Worm (Caenorhabditis elegans) whole organism, L4 larva: ENCODE measurements around the gene atg-4.2.
A peak's percentile ranks its signal among the peaks of the same experiment; 100 is the strongest.

ENCODE experiments used
- F26F4.8 ChIP-seq: fragments of 200-800 bp; sonication (Bioruptor generic); conservative IDR thresholded peaks from 2 replicates; pipeline ENCODE4 v1.3.6; 2022; ENCODE audit warnings: missing genetic modification characterization, missing compliant biosample characterization
- F37D6.2 ChIP-seq: sonication (generic microtip); optimal IDR thresholded peaks from 2 replicates; lab custom pipeline; 2016; ENCODE audit warnings: mild to moderate bottlenecking, missing genetic modification characterization, missing compliant biosample characterization
- F44E2.7 ChIP-seq: fragments of 200-800 bp; sonication (Bioruptor generic); IDR thresholded peaks from 2 replicates; pipeline ENCODE4 v2.1.2; 2022; ENCODE audit warnings: missing genetic modification characterization, missing compliant biosample characterization
- T20F7.1 ChIP-seq: fragments of 200-800 bp; sonication (Bioruptor generic); optimal IDR thresholded peaks from 2 replicates; lab custom pipeline; 2018; ENCODE audit warnings: mild to moderate bottlenecking, missing genetic modification characterization, missing compliant biosample characterization
- T26A8.4 ChIP-seq: fragments of 200-800 bp; sonication (Bioruptor generic); IDR thresholded peaks from 2 replicates; pipeline ENCODE4 v1.3.6; 2022; ENCODE audit warnings: missing genetic modification characterization, missing compliant biosample characterization
- Y105C5A.15 ChIP-seq: fragments of 200-800 bp; sonication (Bioruptor generic); IDR thresholded peaks from 2 replicates; pipeline ENCODE4 v1.3.6; 2022; ENCODE audit warnings: missing genetic modification characterization, missing compliant biosample characterization
- ZK337.2 ChIP-seq: fragments of 200-800 bp; sonication (Bioruptor generic); IDR thresholded peaks from 2 replicates; pipeline ENCODE4 v1.3.6; 2022; ENCODE audit warnings: missing genetic modification reagents, missing genetic modification characterization, missing compliant biosample characterization
- aha-1 ChIP-seq: fragments of 150-350 bp; peaks from one replicate; lab custom pipeline; 2014; ENCODE audit warnings: missing biosample characterization, missing genetic modification characterization
- ceh-20 ChIP-seq: fragments of 200-800 bp; sonication (Bioruptor generic); IDR thresholded peaks from 2 replicates; pipeline ENCODE4 v1.3.6; 2022; ENCODE audit warnings: missing genetic modification reagents, missing genetic modification characterization, missing compliant biosample characterization
- ceh-62 ChIP-seq: sonication (generic microtip); optimal IDR thresholded peaks from 2 replicates; lab custom pipeline; 2017; ENCODE audit warnings: missing biosample characterization, missing genetic modification characterization
- ces-1 ChIP-seq: fragments of 150-350 bp; sonication (generic microtip); optimal IDR thresholded peaks from 4 replicates; lab custom pipeline; 2014; ENCODE audit warnings: missing biosample characterization, missing genetic modification reagents, missing genetic modification characterization
- cey-2 ChIP-seq: sonication (generic microtip); optimal IDR thresholded peaks from 3 replicates; lab custom pipeline; 2017; ENCODE audit warnings: missing genetic modification characterization, mild to moderate bottlenecking, missing compliant biosample characterization, antibody characterized with exemption, borderline replicate concordance; ENCODE audit not compliant: insufficient read depth
- ctbp-1 ChIP-seq: fragments of 200-800 bp; sonication (Bioruptor generic); IDR thresholded peaks from 2 replicates; pipeline ENCODE4 v1.3.6; 2022; ENCODE audit warnings: missing genetic modification reagents, missing genetic modification characterization, missing compliant biosample characterization
- daf-16 ChIP-seq, 3 experiments: sonication (generic microtip); optimal IDR thresholded peaks; 2 replicates each; lab custom pipeline; 2016 to 2017; ENCODE audit warnings: missing genetic modification characterization in 3 of 3, missing genetic modification reagents in 3 of 3, mild to moderate bottlenecking in 2 of 3, missing compliant biosample characterization in 2 of 3, missing biosample characterization in 1 of 3, moderate library complexity in 1 of 3
- daf-19 ChIP-seq: fragments of 200-800 bp; sonication (Bioruptor generic); conservative IDR thresholded peaks from 2 replicates; pipeline ENCODE4 v1.3.6; 2022; ENCODE audit warnings: missing genetic modification characterization, missing compliant biosample characterization
- daf-8 ChIP-seq: fragments of 200-800 bp; sonication (Bioruptor generic); IDR thresholded peaks from 2 replicates; pipeline ENCODE4 v1.3.6; 2022; ENCODE audit warnings: missing genetic modification characterization, missing compliant biosample characterization
- dmd-6 ChIP-seq: fragments of 200-800 bp; sonication (Bioruptor generic); IDR thresholded peaks from 2 replicates; pipeline ENCODE4 v1.3.6; 2022; ENCODE audit warnings: missing genetic modification reagents, missing genetic modification characterization, missing compliant biosample characterization
- dmd-8 ChIP-seq: fragments of 200-800 bp; sonication (Bioruptor generic); IDR thresholded peaks from 2 replicates; pipeline ENCODE4 v1.3.6; 2022; ENCODE audit warnings: missing genetic modification characterization, missing compliant biosample characterization
- dmd-9 ChIP-seq: fragments of 200-800 bp; sonication (Bioruptor generic); IDR thresholded peaks from 2 replicates; pipeline ENCODE4 v1.3.6; 2022; ENCODE audit warnings: missing genetic modification reagents, missing genetic modification characterization, missing compliant biosample characterization
- dpl-1 ChIP-seq: fragments of 150-350 bp; optimal IDR thresholded peaks from 2 replicates; lab custom pipeline; 2014; ENCODE audit warnings: missing biosample characterization, missing genetic modification reagents, missing genetic modification characterization
- duxl-1 ChIP-seq: sonication (generic microtip); optimal IDR thresholded peaks from 2 replicates; lab custom pipeline; 2016; ENCODE audit warnings: mild to moderate bottlenecking, missing genetic modification characterization, moderate library complexity, missing compliant biosample characterization; ENCODE audit not compliant: poor library complexity
- dve-1 ChIP-seq: sonication (generic microtip); optimal IDR thresholded peaks from 2 replicates; lab custom pipeline; 2017; ENCODE audit warnings: antibody characterized with exemption, mild to moderate bottlenecking, missing genetic modification characterization, missing compliant biosample characterization; ENCODE audit not compliant: insufficient read depth
- hif-1 ChIP-seq, 2 experiments: sonication (generic microtip); optimal IDR thresholded peaks; 2 replicates each; lab custom pipeline; 2016 to 2017; ENCODE audit warnings: missing compliant biosample characterization in 2 of 2, missing genetic modification characterization in 2 of 2, missing genetic modification reagents in 2 of 2, missing genotype in 2 of 2, mild to moderate bottlenecking in 1 of 2
- hlh-11 ChIP-seq: fragments of 200-800 bp; sonication (Bioruptor generic); optimal IDR thresholded peaks from 2 replicates; lab custom pipeline; 2018; ENCODE audit warnings: mild to moderate bottlenecking, missing genetic modification characterization, missing compliant biosample characterization
- jun-1 ChIP-seq: fragments of 150-350 bp; optimal IDR thresholded peaks from 2 replicates; lab custom pipeline; 2014; ENCODE audit warnings: missing biosample characterization, missing genetic modification reagents, missing genetic modification characterization
- lin-1 ChIP-seq: fragments of 200-800 bp; sonication (Bioruptor generic); IDR thresholded peaks from 2 replicates; pipeline ENCODE4 v1.3.6; 2022; ENCODE audit warnings: missing genetic modification reagents, missing genetic modification characterization, missing compliant biosample characterization
- lin-13 ChIP-seq: fragments of 150-350 bp; optimal IDR thresholded peaks from 2 replicates; lab custom pipeline; 2014; ENCODE audit warnings: missing biosample characterization, missing genetic modification reagents, missing genetic modification characterization
- lir-3 ChIP-seq: sonication (generic microtip); optimal IDR thresholded peaks from 2 replicates; lab custom pipeline; 2016; ENCODE audit warnings: mild to moderate bottlenecking, missing genetic modification characterization, missing compliant biosample characterization
- madf-5 ChIP-seq, 2 experiments: fragments of 200-800 bp; sonication (Bioruptor generic); IDR thresholded peaks; 2 replicates each; pipeline ENCODE4 v1.3.6; 2022; ENCODE audit warnings: missing compliant biosample characterization in 2 of 2, missing genetic modification characterization in 2 of 2
- mep-1 ChIP-seq: fragments of 150-350 bp; sonication (generic microtip); optimal IDR thresholded peaks from 3 replicates; lab custom pipeline; 2014; ENCODE audit warnings: missing biosample characterization, missing genetic modification characterization
- nhr-102 ChIP-seq: sonication (generic microtip); optimal IDR thresholded peaks from 2 replicates; lab custom pipeline; 2016; ENCODE audit warnings: mild to moderate bottlenecking, missing genetic modification characterization, moderate library complexity, missing compliant biosample characterization
- nhr-28 ChIP-seq: fragments of 150-350 bp; optimal IDR thresholded peaks from 2 replicates; lab custom pipeline; 2014; ENCODE audit warnings: missing biosample characterization, missing genetic modification characterization
- nhr-48 ChIP-seq: sonication (generic microtip); optimal IDR thresholded peaks from 2 replicates; lab custom pipeline; 2016; ENCODE audit warnings: mild to moderate bottlenecking, missing genetic modification characterization, missing compliant biosample characterization
- php-3 ChIP-seq: fragments of 200-800 bp; sonication (Bioruptor generic); IDR thresholded peaks from 2 replicates; pipeline ENCODE4 v1.3.6; 2022; ENCODE audit warnings: missing genetic modification reagents, missing genetic modification characterization, missing compliant biosample characterization
- sdz-12 ChIP-seq: fragments of 200-800 bp; sonication (Bioruptor generic); optimal IDR thresholded peaks from 2 replicates; lab custom pipeline; 2018; ENCODE audit warnings: mild to moderate bottlenecking, missing genetic modification characterization, missing compliant biosample characterization
- set-16 ChIP-seq: fragments of 200-800 bp; sonication (Bioruptor generic); IDR thresholded peaks from 2 replicates; pipeline ENCODE4 v1.3.6; 2022; ENCODE audit warnings: missing genetic modification reagents, missing genetic modification characterization, missing compliant biosample characterization
- snpc-1.2 ChIP-seq: fragments of 200-800 bp; sonication (Bioruptor generic); IDR thresholded peaks from 2 replicates; pipeline ENCODE4 v1.3.6; 2022; ENCODE audit warnings: missing genetic modification reagents, missing genetic modification characterization, missing compliant biosample characterization
- spr-1 ChIP-seq: sonication (generic microtip); optimal IDR thresholded peaks from 2 replicates; lab custom pipeline; 2016; ENCODE audit warnings: mild to moderate bottlenecking, missing genetic modification characterization, missing compliant biosample characterization
- unc-130 ChIP-seq: sonication (generic microtip); optimal IDR thresholded peaks from 2 replicates; lab custom pipeline; 2016; ENCODE audit warnings: missing genetic modification reagents, missing genetic modification characterization, missing compliant biosample characterization
- unc-62 ChIP-seq, 3 experiments: fragments of 150-350 bp in 1 of 3; sonication (generic microtip); optimal IDR thresholded peaks in 2 of 3; peaks in 1 of 3; 1 replicate in 1 of 3; 2 replicates in 2 of 3; lab custom pipeline; 2014 to 2017; ENCODE audit warnings: missing biosample characterization in 3 of 3, missing genetic modification characterization in 3 of 3, missing genetic modification reagents in 3 of 3, missing genotype in 1 of 3
- vab-7 ChIP-seq: fragments of 200-800 bp; sonication (Bioruptor generic); IDR thresholded peaks from 2 replicates; pipeline ENCODE4 v1.3.6; 2022; ENCODE audit warnings: missing genetic modification reagents, missing genetic modification characterization, missing compliant biosample characterization
- ztf-7 ChIP-seq: fragments of 150-350 bp; optimal IDR thresholded peaks from 2 replicates; lab custom pipeline; 2014; ENCODE audit warnings: missing biosample characterization, missing genetic modification characterization

The atg-4.2 gene

DNA sequence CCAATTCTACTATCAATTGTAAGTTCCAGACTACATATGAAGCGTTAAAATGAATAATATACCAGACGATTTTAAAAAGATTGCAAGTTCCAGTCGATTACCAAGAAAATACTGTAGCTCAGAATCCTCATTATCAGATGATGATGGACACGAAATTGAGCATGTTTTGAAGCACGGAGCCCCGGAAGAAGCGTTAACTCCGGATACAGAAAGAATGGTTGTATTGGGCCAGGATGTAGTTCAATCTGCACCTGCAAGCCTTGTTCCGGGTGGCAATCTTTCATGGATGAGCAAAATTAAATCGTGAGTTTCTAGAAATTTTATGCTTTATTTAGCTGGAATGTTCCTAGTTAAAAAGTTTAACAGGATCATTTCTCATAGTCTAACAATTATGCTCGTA lies at the start of gene atg-4.2:
Gene atg-4.2, plus strand, starts transcription at position 24 of the 400 bp plus-strand sequence.
- no peak for TF ChIP-seq ctbp-1 (GFP tag; lab: Robert Waterston, UW)
- no peak for TF ChIP-seq nhr-28 (tag; lab: Kevin White, UChicago)
- TF ChIP-seq ces-1 (GFP tag; lab: Kevin White, UChicago): no peak
- peak in 1 of 2 experiments; percentile 93 for TF ChIP-seq unc-62 (GFP tag; optimal IDR thresholded peaks at IDR 0.05 in 1 of 2; lab: Kevin White, UChicago)
- no peak for TF ChIP-seq unc-62 (tag; optimal IDR thresholded peaks at IDR 0.05; lab: Kevin White, UChicago)
- no peak for TF ChIP-seq F37D6.2 (tag; lab: Kevin White, UChicago)
- no peak for TF ChIP-seq php-3 (GFP tag; lab: Robert Waterston, UW)

DNA sequence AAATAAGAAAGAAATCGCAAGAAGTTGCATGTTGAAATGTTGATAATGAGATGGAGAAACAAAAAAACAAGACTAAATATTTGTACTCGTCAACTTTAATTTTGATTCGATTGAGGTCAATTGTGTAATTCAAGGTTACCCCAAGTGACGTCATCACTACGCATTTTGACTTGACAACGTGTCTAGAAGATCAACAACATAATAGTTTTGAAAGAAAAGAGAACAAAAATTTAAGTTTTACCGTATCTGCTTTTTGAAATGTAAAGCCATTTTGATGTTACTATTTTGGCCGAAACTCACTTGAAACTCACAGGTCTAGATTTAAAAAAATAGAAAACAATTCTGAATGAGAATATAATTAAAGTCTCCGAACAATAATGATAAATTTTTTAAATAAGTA lies 46.9 kb upstream of the atg-4.2 start, which contains the start of gene dsl-5:
Gene dsl-5, minus strand, starts transcription at position 101 of the 400 bp plus-strand sequence.
- TF ChIP-seq sdz-12 (GFP tag; lab: Kevin White, UChicago) (no peak), lir-3 (no peak), lin-1 (GFP tag; lab: Robert Waterston, UW) (no peak), spr-1 (tag; lab: Kevin White, UChicago) (no peak), cey-2 (tag; lab: Kevin White, UChicago) (no peak), nhr-48 (tag; lab: Kevin White, UChicago) (no peak), T20F7.1 (no peak), ztf-7 (tag; lab: Kevin White, UChicago) (no peak), hif-1 (tag; optimal IDR thresholded peaks at IDR 0.05; lab: Kevin White, UChicago) (no peak), Y105C5A.15 (no peak), T26A8.4 (GFP tag; lab: Robert Waterston, UW) (no peak), dmd-9 (no peak), nhr-102 (no peak), unc-130 (no peak), duxl-1 (tag; lab: Kevin White, UChicago) (no peak), madf-5 (GFP tag; IDR thresholded peaks at IDR 0.05; lab: Robert Waterston, UW) (no peak), lin-13 (GFP tag; lab: Kevin White, UChicago) (no peak)

DNA sequence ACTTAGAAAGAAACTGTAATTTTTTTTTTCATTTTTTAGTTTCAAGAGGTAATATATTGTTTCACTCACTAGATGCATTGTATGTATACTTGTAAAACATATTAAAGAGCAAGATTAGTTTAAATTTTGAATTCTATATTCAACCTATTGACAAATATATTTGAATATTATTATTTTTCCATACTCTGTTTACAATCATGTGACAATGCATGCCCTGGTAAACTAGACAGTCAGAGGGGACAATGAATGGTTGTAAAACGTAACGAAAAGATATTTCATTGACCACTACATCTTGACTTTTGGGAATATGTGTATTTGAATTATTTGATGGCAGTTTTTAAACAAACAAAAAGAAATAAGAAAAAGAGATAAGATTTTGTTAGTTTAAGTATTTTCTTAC lies 45.5 kb upstream of the atg-4.2 start:
- TF ChIP-seq unc-62 (GFP tag; optimal IDR thresholded peaks at IDR 0.05 in 1 of 2; lab: Kevin White, UChicago) (peak in 1 of 2 experiments; percentile 62), unc-62 (tag; optimal IDR thresholded peaks at IDR 0.05; lab: Kevin White, UChicago) (no peak), daf-16 (GFP tag; optimal IDR thresholded peaks at IDR 0.05; lab: Kevin White, UChicago) (no peak), daf-16 (tag; optimal IDR thresholded peaks at IDR 0.05; lab: Kevin White, UChicago) (peak; percentile 61), dve-1 (peak; percentile 2), vab-7 (GFP tag; lab: Robert Waterston, UW) (no peak), unc-130 (no peak)

DNA sequence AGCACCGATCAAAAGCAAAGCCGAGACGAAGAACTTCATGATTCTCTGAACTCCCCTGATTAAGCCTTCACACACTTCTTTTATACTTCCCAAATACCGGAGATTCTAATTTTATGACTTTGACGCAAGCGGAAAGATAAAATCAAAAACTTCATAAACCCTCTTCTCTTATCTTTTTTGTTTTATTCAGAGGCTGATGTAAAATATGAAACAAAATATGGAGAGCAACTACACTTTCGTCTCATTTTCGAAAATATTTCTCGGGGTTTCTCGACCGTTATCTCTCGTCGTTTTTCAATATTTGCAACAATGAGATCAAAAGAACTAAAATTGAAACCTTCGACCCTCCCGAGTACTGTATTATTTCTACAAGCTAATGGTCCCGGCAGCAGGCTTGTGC lies 44.8 kb upstream of the atg-4.2 start, which contains the start of gene lys-4:
Gene lys-4, minus strand, starts transcription at position 115 of the 400 bp plus-strand sequence.
- no peak for TF ChIP-seq snpc-1.2 (GFP tag; lab: Robert Waterston, UW)
- no peak for TF ChIP-seq F44E2.7 (GFP tag; lab: Robert Waterston, UW)
- TF ChIP-seq aha-1 (tag; lab: Kevin White, UChicago): no peak
- peak; percentile 30 for TF ChIP-seq hlh-11 (tag; lab: Kevin White, UChicago)
- peak; percentile 42 for TF ChIP-seq dve-1
- no peak for TF ChIP-seq daf-19 (GFP tag; lab: Robert Waterston, UW)
- no peak for TF ChIP-seq daf-16 (GFP tag; optimal IDR thresholded peaks at IDR 0.05; lab: Kevin White, UChicago)
- TF ChIP-seq daf-16 (tag; optimal IDR thresholded peaks at IDR 0.05; lab: Kevin White, UChicago): peak; percentile 33
- TF ChIP-seq ces-1 (GFP tag; lab: Kevin White, UChicago): no peak
- TF ChIP-seq jun-1: no peak
- TF ChIP-seq duxl-1 (tag; lab: Kevin White, UChicago): no peak
- no peak for TF ChIP-seq nhr-102
- TF ChIP-seq ceh-62 (tag; lab: Kevin White, UChicago): no peak
- no peak for TF ChIP-seq hif-1 (tag; optimal IDR thresholded peaks at IDR 0.05; lab: Kevin White, UChicago)
- no peak for TF ChIP-seq dmd-8 (GFP tag; lab: Robert Waterston, UW)
- TF ChIP-seq nhr-28 (tag; lab: Kevin White, UChicago): peak; percentile 36
- TF ChIP-seq ZK337.2 (GFP tag; lab: Robert Waterston, UW): no peak
- no peak for TF ChIP-seq sdz-12 (GFP tag; lab: Kevin White, UChicago)
- no peak for TF ChIP-seq mep-1 (tag; lab: Kevin White, UChicago)
- TF ChIP-seq dpl-1 (GFP tag; lab: Kevin White, UChicago): no peak
- no peak for TF ChIP-seq set-16 (GFP tag; lab: Robert Waterston, UW)
- peak; percentile 40 for TF ChIP-seq dmd-6
- TF ChIP-seq ceh-20 (GFP tag; lab: Robert Waterston, UW): no peak
- no peak for TF ChIP-seq ztf-7 (tag; lab: Kevin White, UChicago)
- TF ChIP-seq F26F4.8 (GFP tag; lab: Robert Waterston, UW): no peak
- TF ChIP-seq daf-8: no peak
- no peak for TF ChIP-seq lin-13 (GFP tag; lab: Kevin White, UChicago)
- TF ChIP-seq lir-3: no peak
